Worm (Caenorhabditis elegans): ENCODE measurements around the gene C34E7.3.
A peak's percentile ranks its signal among the peaks of the same experiment; 100 is the strongest.

C34E7.3 gene

DNA sequence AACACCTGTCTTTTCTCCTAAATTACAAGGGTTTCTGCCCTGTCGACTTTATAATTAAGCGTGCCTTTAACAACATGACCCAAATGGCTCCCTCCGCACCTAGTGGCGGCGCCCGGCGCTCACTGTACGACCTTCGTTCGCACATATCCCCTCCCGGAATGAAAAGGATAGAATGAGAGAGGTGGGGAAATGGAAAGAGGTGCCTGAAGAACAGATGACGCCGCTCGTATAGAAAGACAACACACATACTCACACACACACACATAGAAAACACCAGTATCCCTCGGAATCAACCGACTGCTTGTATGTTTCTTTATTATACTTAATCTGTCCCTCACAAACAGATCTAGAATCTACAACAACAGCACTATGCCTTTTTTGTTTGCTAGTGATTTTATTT is 20.2 kb upstream of the C34E7.3 start:
- TF ChIP-seq elt-3 (tag; optimal IDR thresholded peaks at IDR 0.05) (no peak), pha-4 (tag; optimal IDR thresholded peaks at IDR 0.05) (no peak), zag-1 (tag; optimal IDR thresholded peaks at IDR 0.05) (no peak), R02D3.7 (tag; optimal IDR thresholded peaks at IDR 0.05) (no peak), nhr-23 (tag; optimal IDR thresholded peaks at IDR 0.05) (peak; percentile 35), snpc-4 (tag; optimal IDR thresholded peaks at IDR 0.05) (no peak), lin-15B (tag; optimal IDR thresholded peaks at IDR 0.05) (no peak), unc-39 (tag; optimal IDR thresholded peaks at IDR 0.05) (no peak), ztf-4 (tag; optimal IDR thresholded peaks at IDR 0.05) (no peak), unc-62 (GFP tag; optimal IDR thresholded peaks at IDR 0.05) (no peak), fkh-2 (tag; optimal IDR thresholded peaks at IDR 0.05) (no peak), ztf-11 (tag; optimal IDR thresholded peaks at IDR 0.05) (no peak), hmg-11 (tag; optimal IDR thresholded peaks at IDR 0.05) (peak; percentile 1), fos-1 (tag; optimal IDR thresholded peaks at IDR 0.05) (no peak), ceh-9 (tag; optimal IDR thresholded peaks at IDR 0.05) (no peak)

ce11 chrX:12911235-12911634 is 18.8 kb upstream of the C34E7.3 start:
- TF ChIP-seq jun-1 (tag; optimal IDR thresholded peaks at IDR 0.05) (peak; percentile 31), nhr-11 (tag; optimal IDR thresholded peaks at IDR 0.05) (no peak), elt-2 (tag; optimal IDR thresholded peaks at IDR 0.05) (peak; percentile 68), daf-12 (tag; optimal IDR thresholded peaks at IDR 0.05) (no peak)

DNA sequence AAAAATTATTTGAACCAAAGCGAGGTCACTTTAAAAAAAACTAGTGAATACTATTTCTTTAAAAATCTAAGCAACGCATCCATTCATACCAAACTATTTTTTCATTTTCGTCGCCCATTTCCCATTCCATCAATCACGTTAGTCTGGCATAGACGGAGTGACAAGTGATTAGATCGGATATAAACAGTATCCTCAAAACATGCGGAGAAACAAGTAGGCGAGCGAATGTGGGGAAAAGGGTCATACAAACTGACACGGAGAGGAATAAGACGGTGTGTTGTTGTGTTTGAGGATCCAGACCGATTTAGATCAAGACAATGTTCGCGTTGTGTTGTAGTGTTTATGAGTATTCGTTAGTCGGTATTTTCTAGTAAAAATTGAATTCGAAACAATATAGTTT is 17.6 kb upstream of the C34E7.3 start:
- TF ChIP-seq ama-1 (optimal IDR thresholded peaks at IDR 0.05) (peak; percentile 50), jun-1 (tag; optimal IDR thresholded peaks at IDR 0.05) (no peak), mdl-1 (tag; optimal IDR thresholded peaks at IDR 0.05) (no peak), egl-5 (tag; optimal IDR thresholded peaks at IDR 0.05) (peak; percentile 41), nhr-67 (tag; optimal IDR thresholded peaks at IDR 0.05) (no peak), zag-1 (tag; optimal IDR thresholded peaks at IDR 0.05) (no peak), nhr-23 (tag; optimal IDR thresholded peaks at IDR 0.05) (peak; percentile 69), nhr-11 (tag; optimal IDR thresholded peaks at IDR 0.05) (no peak), elt-2 (tag; optimal IDR thresholded peaks at IDR 0.05) (no peak), nhr-25 (tag; optimal IDR thresholded peaks at IDR 0.05) (no peak), fkh-10 (GFP tag; optimal IDR thresholded peaks at IDR 0.05) (no peak)

- TF ChIP-seq nhr-43 (tag; optimal IDR thresholded peaks at IDR 0.05; ENCODE audit: poor library complexity, severe bottlenecking) (peak; percentile 47), nhr-12 (tag; optimal IDR thresholded peaks at IDR 0.05) (no peak), eor-1 (tag; optimal IDR thresholded peaks at IDR 0.05) (no peak), hmg-11 (tag; optimal IDR thresholded peaks at IDR 0.05) (no peak), nhr-77 (tag; optimal IDR thresholded peaks at IDR 0.05) (no peak), pqm-1 (tag; optimal IDR thresholded peaks at IDR 0.05) (peak; percentile 67), jun-1 (tag; optimal IDR thresholded peaks at IDR 0.05) (no peak), unc-39 (tag; optimal IDR thresholded peaks at IDR 0.05) (no peak), ZK546.5 (tag; optimal IDR thresholded peaks at IDR 0.05) (no peak), ama-1 (optimal IDR thresholded peaks at IDR 0.05) (peak; percentile 61), unc-62 (GFP tag; optimal IDR thresholded peaks at IDR 0.05) (no peak), elt-1 (tag; optimal IDR thresholded peaks at IDR 0.05) (no peak), nhr-25 (tag; optimal IDR thresholded peaks at IDR 0.05) (no peak), mdl-1 (tag; optimal IDR thresholded peaks at IDR 0.05) (no peak), nhr-76 (tag; optimal IDR thresholded peaks at IDR 0.05) (no peak), pha-4 (tag; optimal IDR thresholded peaks at IDR 0.05) (no peak), nhr-67 (tag; optimal IDR thresholded peaks at IDR 0.05) (no peak), fos-1 (tag; optimal IDR thresholded peaks at IDR 0.05) (no peak)
Observed at ce11 chrX:12913398-12914071, 16.5 kb upstream of the C34E7.3 start.

DNA sequence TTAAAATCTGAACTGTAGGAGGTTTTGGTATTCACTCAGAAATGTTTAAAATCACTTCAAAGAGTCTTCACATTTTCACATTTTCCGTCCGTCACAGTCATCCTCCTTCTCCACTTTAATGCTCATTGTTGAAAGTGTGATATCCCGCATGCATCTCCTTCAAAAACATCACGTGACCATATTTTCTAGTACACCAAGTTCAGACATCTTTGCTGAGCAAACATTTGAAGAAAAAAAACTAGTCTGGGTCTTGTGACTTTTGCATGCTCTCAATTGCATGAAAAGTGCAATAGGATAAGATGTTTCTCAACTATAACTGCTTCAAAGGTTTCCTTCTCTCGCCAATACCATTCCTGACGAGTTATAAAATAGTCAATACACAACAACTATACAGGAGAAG is 15.9 kb upstream of the C34E7.3 start:
- no peak for TF ChIP-seq ceh-16 (tag; optimal IDR thresholded peaks at IDR 0.05)
- no peak for TF ChIP-seq mdl-1 (tag; optimal IDR thresholded peaks at IDR 0.05)
- no peak for TF ChIP-seq aly-2 (tag; optimal IDR thresholded peaks at IDR 0.05)
- no peak for TF ChIP-seq nhr-12 (tag; optimal IDR thresholded peaks at IDR 0.05)
- TF ChIP-seq nfya-1 (tag; optimal IDR thresholded peaks at IDR 0.05; ENCODE audit: insufficient read depth) = peak; percentile 6
